Fruit fly (Drosophila melanogaster): ENCODE measurements around the gene CG17803.

Gene CG17803

dm6 chr3R:17801264-17801663 is at the start of gene CG17803:
CG17803 (minus strand) TSS chr3R:17801512.
- no peak for TF ChIP-seq Dll (optimal IDR thresholded peaks at IDR 0.05)
- TF ChIP-seq psq (optimal IDR thresholded peaks at IDR 0.05), result no peak
- TF ChIP-seq usp (GFP tag; optimal IDR thresholded peaks at IDR 0.05), result no peak
- no peak for TF ChIP-seq EcR (GFP tag; optimal IDR thresholded peaks at IDR 0.05)
- no peak for TF ChIP-seq pan (optimal IDR thresholded peaks at IDR 0.05)
- no peak for TF ChIP-seq CG8478 (optimal IDR thresholded peaks at IDR 0.05)

dm6 chr3R:17849178-17849577 is 47.9 kb upstream of the CG17803 start:
- TF ChIP-seq CG8478 (optimal IDR thresholded peaks at IDR 0.05) (no peak), psq (optimal IDR thresholded peaks at IDR 0.05) (no peak), Dll (optimal IDR thresholded peaks at IDR 0.05) (no peak), pan (optimal IDR thresholded peaks at IDR 0.05) (no peak), EcR (GFP tag; optimal IDR thresholded peaks at IDR 0.05) (no peak), usp (GFP tag; optimal IDR thresholded peaks at IDR 0.05) (no peak)

dm6 chr3R:17846966-17847365 is 45.7 kb upstream of the CG17803 start:
- TF ChIP-seq Dll (optimal IDR thresholded peaks at IDR 0.05) (no peak), CG8478 (optimal IDR thresholded peaks at IDR 0.05) (no peak), pan (optimal IDR thresholded peaks at IDR 0.05) (no peak), EcR (GFP tag; optimal IDR thresholded peaks at IDR 0.05) (no peak), psq (optimal IDR thresholded peaks at IDR 0.05) (no peak), usp (GFP tag; optimal IDR thresholded peaks at IDR 0.05) (no peak)

dm6 chr3R:17830528-17830927 is 29.2 kb upstream of the CG17803 start:
- TF ChIP-seq Dll (optimal IDR thresholded peaks at IDR 0.05), result no peak
- TF ChIP-seq usp (GFP tag; optimal IDR thresholded peaks at IDR 0.05), result no peak
- TF ChIP-seq EcR (GFP tag; optimal IDR thresholded peaks at IDR 0.05), result no peak
- no peak for TF ChIP-seq CG8478 (optimal IDR thresholded peaks at IDR 0.05)
- TF ChIP-seq psq (optimal IDR thresholded peaks at IDR 0.05), result no peak
- no peak for TF ChIP-seq pan (optimal IDR thresholded peaks at IDR 0.05)

- TF ChIP-seq Dll (optimal IDR thresholded peaks at IDR 0.05) (no peak), CG8478 (optimal IDR thresholded peaks at IDR 0.05) (no peak), usp (GFP tag; optimal IDR thresholded peaks at IDR 0.05) (no peak), pan (optimal IDR thresholded peaks at IDR 0.05) (no peak), EcR (GFP tag; optimal IDR thresholded peaks at IDR 0.05) (no peak), psq (optimal IDR thresholded peaks at IDR 0.05) (no peak)
Measured at dm6 chr3R:17828653-17829052, 27.3 kb upstream of the CG17803 start.

- TF ChIP-seq Dll (optimal IDR thresholded peaks at IDR 0.05), result no peak
Measured at dm6 chr3R:17827038-17827616, 25.8 kb upstream of the CG17803 start.

- TF ChIP-seq psq (optimal IDR thresholded peaks at IDR 0.05) (no peak), Dll (optimal IDR thresholded peaks at IDR 0.05) (no peak), EcR (GFP tag; optimal IDR thresholded peaks at IDR 0.05) (no peak), pan (optimal IDR thresholded peaks at IDR 0.05) (no peak), usp (GFP tag; optimal IDR thresholded peaks at IDR 0.05) (no peak), CG8478 (optimal IDR thresholded peaks at IDR 0.05) (no peak)
Measured at dm6 chr3R:17825806-17826583, 24.7 kb upstream of the CG17803 start.

- TF ChIP-seq Dll (optimal IDR thresholded peaks at IDR 0.05), result no peak
- TF ChIP-seq usp (GFP tag; optimal IDR thresholded peaks at IDR 0.05), result no peak
- no peak for TF ChIP-seq EcR (GFP tag; optimal IDR thresholded peaks at IDR 0.05)
- no peak for TF ChIP-seq CG8478 (optimal IDR thresholded peaks at IDR 0.05)
- no peak for TF ChIP-seq psq (optimal IDR thresholded peaks at IDR 0.05)
- no peak for TF ChIP-seq pan (optimal IDR thresholded peaks at IDR 0.05)
Measured at dm6 chr3R:17821744-17822143, 20.4 kb upstream of the CG17803 start.

- TF ChIP-seq EcR (GFP tag; optimal IDR thresholded peaks at IDR 0.05) (no peak), usp (GFP tag; optimal IDR thresholded peaks at IDR 0.05) (no peak), pan (optimal IDR thresholded peaks at IDR 0.05) (no peak)
Measured at dm6 chr3R:17818803-17819202, 17.5 kb upstream of the CG17803 start.

- peak in 1 of 2 experiments; percentile 50 for TF ChIP-seq EcR (GFP tag; optimal IDR thresholded peaks at IDR 0.05)
- TF ChIP-seq usp (GFP tag; optimal IDR thresholded peaks at IDR 0.05), result no peak
Measured at dm6 chr3R:17814191-17814923, 13.0 kb upstream of the CG17803 start.

- TF ChIP-seq Dll (optimal IDR thresholded peaks at IDR 0.05) (no peak), psq (optimal IDR thresholded peaks at IDR 0.05) (no peak), pan (optimal IDR thresholded peaks at IDR 0.05) (no peak), EcR (GFP tag; optimal IDR thresholded peaks at IDR 0.05) (no peak), usp (GFP tag; optimal IDR thresholded peaks at IDR 0.05) (no peak), CG8478 (optimal IDR thresholded peaks at IDR 0.05) (no peak)
Measured at dm6 chr3R:17812477-17812876, 11.2 kb upstream of the CG17803 start.

- no peak for TF ChIP-seq Dll (optimal IDR thresholded peaks at IDR 0.05)
- no peak for TF ChIP-seq usp (GFP tag; optimal IDR thresholded peaks at IDR 0.05)
- no peak for TF ChIP-seq CG8478 (optimal IDR thresholded peaks at IDR 0.05)
- TF ChIP-seq psq (optimal IDR thresholded peaks at IDR 0.05), result no peak
- no peak for TF ChIP-seq EcR (GFP tag; optimal IDR thresholded peaks at IDR 0.05)
- no peak for TF ChIP-seq pan (optimal IDR thresholded peaks at IDR 0.05)
Measured at dm6 chr3R:17811707-17812099, 10.4 kb upstream of the CG17803 start.

Data from whole organism.